Fruit fly (Drosophila melanogaster) whole organism, embryonic: ENCODE data around the gene CG5535.

ENCODE experiments used
- ATbp ChIP-seq: fragments of 200-800 bp; sonication (Bioruptor generic); optimal IDR thresholded peaks from 2 replicates; lab custom pipeline; 2017; ENCODE audit warnings: missing biosample characterization, mild to moderate bottlenecking, missing genetic modification characterization, missing genetic modification reagents
- Ada2b ChIP-seq: fragments of 200-800 bp; sonication (Bioruptor generic); IDR thresholded peaks from 2 replicates; pipeline ENCODE4 v1.3.6; 2022; ENCODE audit warnings: missing biosample characterization, missing genetic modification characterization
- CG10543 ChIP-seq: fragments of 200-800 bp; sonication (Bioruptor generic); optimal IDR thresholded peaks from 3 replicates; lab custom pipeline; 2017; ENCODE audit warnings: missing biosample characterization, mild to moderate bottlenecking, missing genetic modification characterization, moderate library complexity
- CG10654 ChIP-seq: fragments of 200-800 bp; sonication (Bioruptor generic); optimal IDR thresholded peaks from 2 replicates; lab custom pipeline; 2016; ENCODE audit warnings: missing biosample characterization, missing genetic modification characterization
- CG13296 ChIP-seq: fragments of 200-800 bp; sonication (Bioruptor generic); optimal IDR thresholded peaks from 3 replicates; lab custom pipeline; 2018; ENCODE audit warnings: missing biosample characterization, mild to moderate bottlenecking, missing genetic modification characterization
- CG13775 ChIP-seq: fragments of 200-800 bp; sonication (Bioruptor generic); optimal IDR thresholded peaks from 3 replicates; lab custom pipeline; 2017; ENCODE audit warnings: missing biosample characterization, mild to moderate bottlenecking, missing genetic modification characterization
- CG14860 ChIP-seq: fragments of 200-800 bp; sonication (Bioruptor generic); IDR thresholded peaks from 3 replicates; pipeline ENCODE4 v1.3.6; 2022; ENCODE audit warnings: missing biosample characterization, missing genetic modification characterization; ENCODE audit not compliant: partially characterized antibody
- CG15696 ChIP-seq: fragments of 200-800 bp; sonication (Bioruptor generic); optimal IDR thresholded peaks from 2 replicates; lab custom pipeline; 2019; ENCODE audit warnings: missing biosample characterization, mild to moderate bottlenecking, missing genetic modification characterization, moderate library complexity
- CG1647 ChIP-seq: fragments of 200-800 bp; sonication (Bioruptor generic); optimal IDR thresholded peaks from 3 replicates; lab custom pipeline; 2016; ENCODE audit warnings: missing biosample characterization, missing genetic modification characterization
- CG18476 ChIP-seq: fragments of 200-800 bp; sonication (Bioruptor generic); optimal IDR thresholded peaks from 2 replicates; lab custom pipeline; 2016; ENCODE audit warnings: missing biosample characterization, mild to moderate bottlenecking, missing genetic modification characterization
- CG2678 ChIP-seq: fragments of 200-800 bp; sonication (Bioruptor generic); optimal IDR thresholded peaks from 3 replicates; lab custom pipeline; 2019; ENCODE audit warnings: missing biosample characterization, mild to moderate bottlenecking, missing genetic modification characterization, moderate library complexity
- CG30020 ChIP-seq: fragments of 200-800 bp; optimal IDR thresholded peaks from 2 replicates; lab custom pipeline; 2019; ENCODE audit warnings: missing biosample characterization, mild to moderate bottlenecking, missing genetic modification characterization, moderate library complexity
- CG3065 ChIP-seq: fragments of 200-800 bp; sonication (Bioruptor generic); optimal IDR thresholded peaks from 2 replicates; lab custom pipeline; 2016; ENCODE audit warnings: missing biosample characterization, missing genetic modification characterization
- CG31388 ChIP-seq: fragments of 200-800 bp; sonication (Bioruptor generic); optimal IDR thresholded peaks from 2 replicates; lab custom pipeline; 2016; ENCODE audit warnings: missing biosample characterization, missing genetic modification characterization
- CG3163 ChIP-seq: fragments of 200-800 bp; sonication (Bioruptor generic); optimal IDR thresholded peaks from 3 replicates; lab custom pipeline; 2016; ENCODE audit warnings: missing biosample characterization, missing genetic modification characterization
- CG6175 ChIP-seq: fragments of 200-800 bp; sonication (Bioruptor generic); IDR thresholded peaks from 3 replicates; pipeline ENCODE4 v1.3.6; 2022; ENCODE audit warnings: missing biosample characterization, missing genetic modification characterization
- CG6272 ChIP-seq: fragments of 200-800 bp; sonication (Bioruptor generic); IDR thresholded peaks from 2 replicates; pipeline ENCODE4 v1.3.6; 2022; ENCODE audit warnings: missing biosample characterization, missing genetic modification characterization
- CG6854 ChIP-seq: fragments of 200-800 bp; sonication (Bioruptor generic); optimal IDR thresholded peaks from 3 replicates; lab custom pipeline; 2017; ENCODE audit warnings: missing biosample characterization, mild to moderate bottlenecking, missing genetic modification characterization
- CG7357 ChIP-seq: fragments of 200-800 bp; sonication (Bioruptor generic); IDR thresholded peaks from 3 replicates; pipeline ENCODE4 v1.3.6; 2022; ENCODE audit warnings: missing biosample characterization, missing genetic modification characterization
- D19B ChIP-seq: fragments of 200-800 bp; sonication (Bioruptor generic); optimal IDR thresholded peaks from 2 replicates; lab custom pipeline; 2017; ENCODE audit warnings: missing biosample characterization, mild to moderate bottlenecking, missing genetic modification characterization
- Doc3 ChIP-seq: fragments of 200-800 bp; sonication (Bioruptor generic); IDR thresholded peaks from 3 replicates; pipeline ENCODE4 v1.3.6; 2022; ENCODE audit warnings: missing biosample characterization, missing genetic modification characterization; ENCODE audit not compliant: partially characterized antibody
- Dp ChIP-seq: fragments of 200-800 bp; sonication (Bioruptor generic); optimal IDR thresholded peaks from 2 replicates; lab custom pipeline; 2018; ENCODE audit warnings: missing biosample characterization, mild to moderate bottlenecking, missing genetic modification characterization, moderate library complexity
- E2f1 ChIP-seq: fragments of 200-800 bp; sonication (Bioruptor generic); IDR thresholded peaks from 2 replicates; pipeline ENCODE4 v1.3.6; 2022; ENCODE audit warnings: missing biosample characterization, missing genetic modification characterization
- Elba2 ChIP-seq: fragments of 200-800 bp; sonication (Bioruptor generic); optimal IDR thresholded peaks from 3 replicates; lab custom pipeline; 2016; ENCODE audit warnings: missing biosample characterization, missing genetic modification characterization
- Fer2 ChIP-seq: fragments of 200-800 bp; sonication (Bioruptor generic); optimal IDR thresholded peaks from 2 replicates; lab custom pipeline; 2018; ENCODE audit warnings: missing biosample characterization, mild to moderate bottlenecking, missing genetic modification characterization, moderate library complexity
- Gug ChIP-seq: fragments of 200-800 bp; sonication (Bioruptor generic); IDR thresholded peaks from 4 replicates; pipeline ENCODE4 v1.3.6; 2022; ENCODE audit warnings: missing biosample characterization, missing genetic modification characterization
- Oaz ChIP-seq: fragments of 200-800 bp; sonication (Bioruptor generic); IDR thresholded peaks from 2 replicates; pipeline ENCODE4 v1.3.6; 2022; ENCODE audit warnings: missing biosample characterization, missing genetic modification characterization
- Oli ChIP-seq: fragments of 200-800 bp; sonication (Bioruptor generic); optimal IDR thresholded peaks from 2 replicates; lab custom pipeline; 2018; ENCODE audit warnings: missing biosample characterization, mild to moderate bottlenecking, missing genetic modification characterization, moderate library complexity
- PHDP ChIP-seq: fragments of 200-800 bp; sonication (Bioruptor generic); optimal IDR thresholded peaks from 3 replicates; lab custom pipeline; 2018; ENCODE audit warnings: missing biosample characterization, mild to moderate bottlenecking, missing genetic modification characterization, moderate library complexity
- Sox100B ChIP-seq: fragments of 200-800 bp; sonication (Bioruptor generic); optimal IDR thresholded peaks from 3 replicates; lab custom pipeline; 2018; ENCODE audit warnings: missing biosample characterization, mild to moderate bottlenecking, missing genetic modification characterization
- bbx ChIP-seq: fragments of 200-800 bp; sonication (Bioruptor generic); IDR thresholded peaks from 2 replicates; pipeline ENCODE4 v1.3.6; 2022; ENCODE audit warnings: missing biosample characterization, missing genetic modification characterization; ENCODE audit not compliant: partially characterized antibody
- bcd ChIP-seq: fragments of 200-800 bp; sonication (Bioruptor generic); optimal IDR thresholded peaks from 2 replicates; lab custom pipeline; 2017; ENCODE audit warnings: missing biosample characterization, mild to moderate bottlenecking, missing genetic modification characterization
- caup ChIP-seq: fragments of 200-800 bp; sonication (Bioruptor generic); optimal IDR thresholded peaks from 3 replicates; lab custom pipeline; 2017; ENCODE audit warnings: missing biosample characterization, mild to moderate bottlenecking, missing genetic modification characterization, moderate library complexity; ENCODE audit not compliant: severe bottlenecking
- corto ChIP-seq: fragments of 200-800 bp; sonication (Bioruptor generic); optimal IDR thresholded peaks from 2 replicates; lab custom pipeline; 2016; ENCODE audit warnings: missing biosample characterization, mild to moderate bottlenecking, missing genetic modification characterization, moderate library complexity
- crp ChIP-seq, 2 experiments: fragments of 200-800 bp; sonication (Bioruptor generic); optimal IDR thresholded peaks; 2 replicates in 1 of 2; 3 replicates in 1 of 2; lab custom pipeline; 2017; ENCODE audit warnings: missing biosample characterization in 2 of 2, missing genetic modification characterization in 2 of 2, mild to moderate bottlenecking in 1 of 2, moderate library complexity in 1 of 2
- dpn ChIP-seq, 2 experiments: fragments of 200-800 bp; sonication (Bioruptor generic); optimal IDR thresholded peaks; 3 replicates each; lab custom pipeline; 2016; ENCODE audit warnings: missing biosample characterization in 2 of 2, missing genetic modification characterization in 2 of 2
- grn ChIP-seq: fragments of 200-800 bp; sonication (Bioruptor generic); optimal IDR thresholded peaks from 3 replicates; lab custom pipeline; 2017; ENCODE audit warnings: missing biosample characterization, missing genetic modification characterization
- hb ChIP-seq: fragments of 200-800 bp; sonication (Bioruptor generic); IDR thresholded peaks from 3 replicates; pipeline ENCODE4 v1.3.6; 2022; ENCODE audit warnings: missing biosample characterization, missing genetic modification characterization; ENCODE audit not compliant: partially characterized antibody
- kay ChIP-seq: fragments of 200-800 bp; sonication (Bioruptor generic); optimal IDR thresholded peaks from 2 replicates; lab custom pipeline; 2016; ENCODE audit warnings: missing biosample characterization, missing genetic modification characterization
- lmd ChIP-seq: fragments of 200-800 bp; sonication (Bioruptor generic); IDR thresholded peaks from 2 replicates; pipeline ENCODE4 v1.3.6; 2022; ENCODE audit warnings: missing biosample characterization, missing genetic modification characterization
- lola ChIP-seq, 3 experiments: fragments of >200 bp in 2 of 3; fragments of 200-800 bp in 1 of 3; sonication (Bioruptor generic) in 1 of 3; optimal IDR thresholded peaks; 2 replicates each; lab custom pipeline; 2017 to 2019; ENCODE audit warnings: missing biosample characterization in 3 of 3, missing genetic modification characterization in 3 of 3, mild to moderate bottlenecking in 1 of 3, moderate library complexity in 1 of 3
- mld ChIP-seq: fragments of 200-800 bp; sonication (Bioruptor generic); IDR thresholded peaks from 3 replicates; pipeline ENCODE4 v1.3.6; 2022; ENCODE audit warnings: missing biosample characterization, missing genetic modification characterization; ENCODE audit not compliant: partially characterized antibody
- pita ChIP-seq: fragments of 200-800 bp; sonication (Bioruptor generic); optimal IDR thresholded peaks from 2 replicates; lab custom pipeline; 2017; ENCODE audit warnings: missing biosample characterization, mild to moderate bottlenecking, missing genetic modification characterization
- stwl ChIP-seq: fragments of 200-800 bp; sonication (Bioruptor generic); optimal IDR thresholded peaks from 3 replicates; lab custom pipeline; 2018; ENCODE audit warnings: missing biosample characterization, mild to moderate bottlenecking, missing genetic modification characterization, moderate library complexity
- tup ChIP-seq: fragments of 200-800 bp; sonication (Bioruptor generic); optimal IDR thresholded peaks from 2 replicates; lab custom pipeline; 2016; ENCODE audit warnings: missing biosample characterization, mild to moderate bottlenecking, missing genetic modification characterization, moderate library complexity
- twi ChIP-seq: fragments of 200-800 bp; optimal IDR thresholded peaks from 2 replicates; lab custom pipeline; 2019; ENCODE audit warnings: missing biosample characterization, mild to moderate bottlenecking, missing genetic modification characterization, moderate library complexity
- tx ChIP-seq: fragments of 200-800 bp; sonication (Bioruptor generic); optimal IDR thresholded peaks from 2 replicates; lab custom pipeline; 2016; ENCODE audit warnings: missing biosample characterization, missing genetic modification characterization

CG5535 gene

DNA sequence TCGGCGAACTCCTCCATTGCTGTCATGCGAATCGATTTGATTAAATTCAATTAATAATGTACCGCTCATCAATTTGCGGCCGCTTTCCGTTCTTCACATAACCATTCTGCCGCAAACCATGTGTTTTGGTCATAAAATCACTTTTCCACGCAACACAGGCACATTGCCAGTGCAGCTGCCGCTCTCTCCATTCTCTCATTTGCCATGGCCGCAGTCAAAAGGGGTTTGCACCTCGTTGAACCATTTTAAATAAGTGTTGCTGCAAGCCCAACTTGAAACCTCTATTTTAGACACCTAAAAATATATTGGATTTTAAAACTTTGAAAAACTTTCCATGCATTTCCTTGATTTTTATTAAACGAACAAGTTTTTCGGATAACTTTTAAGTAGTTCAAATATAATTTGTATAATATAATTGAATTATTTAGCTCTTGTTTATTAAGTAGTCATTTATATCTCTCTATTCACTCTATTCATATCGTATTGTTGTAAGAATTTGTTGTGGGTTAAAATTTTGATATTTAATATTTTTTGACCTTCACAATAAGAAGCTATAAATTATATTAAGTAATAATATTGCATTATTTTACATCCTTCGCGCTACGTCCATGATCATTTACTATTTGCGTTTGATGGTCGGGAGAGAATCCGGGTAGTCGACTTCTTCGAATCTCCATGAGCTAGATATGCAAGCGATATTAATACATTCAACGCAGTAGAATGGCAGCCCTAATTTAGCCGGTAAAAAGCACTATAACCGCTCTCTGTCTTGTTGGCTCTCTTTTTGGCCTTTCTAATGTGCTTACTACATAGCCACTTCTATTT is at the start of gene CG5535 (continued):
- TF ChIP-seq CG18476 (peak; percentile 42), lmd (GFP tag; lab: Robert Waterston, UW) (peak; percentile 67), tx (no peak), Ada2b (GFP tag; lab: Robert Waterston, UW) (peak; percentile 33), CG10543 (GFP tag; lab: Kevin White, UChicago) (peak; percentile 60), stwl (tag; lab: Kevin White, UChicago) (peak; percentile 20), CG30020 (tag; lab: Kevin White, UChicago) (peak; percentile 70), hb (GFP tag; lab: Robert Waterston, UW) (no peak), Dp (GFP tag; lab: Kevin White, UChicago) (no peak), caup (GFP tag; lab: Kevin White, UChicago) (peak; percentile 56), twi (tag; lab: Kevin White, UChicago) (peak; percentile 71), tup (no peak), corto (no peak), E2f1 (GFP tag; lab: Robert Waterston, UW) (peak; percentile 59), CG6854 (GFP tag; lab: Kevin White, UChicago) (peak; percentile 63), CG15696 (tag; lab: Kevin White, UChicago) (peak; percentile 61), CG6175 (GFP tag; lab: Robert Waterston, UW) (peak; percentile 35; the same call in 1 of the 3 replicates), CG13296 (GFP tag; lab: Kevin White, UChicago) (peak; percentile 81), D19B (peak; percentile 49), lola (GFP tag; optimal IDR thresholded peaks at IDR 0.05; lab: Kevin White, UChicago) (peak in 1 of 3 experiments; percentile 92), bbx (GFP tag; lab: Robert Waterston, UW) (no peak), CG10654 (GFP tag; lab: Kevin White, UChicago) (peak; percentile 43), Gug (GFP tag; lab: Robert Waterston, UW) (peak; percentile 82), grn (GFP tag; lab: Kevin White, UChicago) (no peak), pita (GFP tag; lab: Kevin White, UChicago) (no peak), CG7357 (GFP tag; lab: Robert Waterston, UW) (peak; percentile 53; the same call in 2 of the 3 replicates), Sox100B (GFP tag; lab: Kevin White, UChicago) (peak; percentile 94), CG1647 (GFP tag; lab: Kevin White, UChicago) (peak; percentile 24), Elba2 (no peak), CG31388 (GFP tag; lab: Kevin White, UChicago) (no peak), Oli (tag; lab: Kevin White, UChicago) (peak; percentile 89), CG3065 (GFP tag; lab: Kevin White, UChicago) (no peak), CG2678 (tag; lab: Kevin White, UChicago) (peak; percentile 94), crp (GFP tag; optimal IDR thresholded peaks at IDR 0.05; lab: Kevin White, UChicago) (peak in 1 of 2 experiments; percentile 21), mld (GFP tag; lab: Robert Waterston, UW) (no peak), CG13775 (peak; percentile 91), CG6272 (GFP tag; lab: Robert Waterston, UW) (peak; percentile 55), Oaz (GFP tag; lab: Robert Waterston, UW) (peak; percentile 47), kay (peak; percentile 37), CG14860 (GFP tag; lab: Robert Waterston, UW) (no peak), Doc3 (GFP tag; lab: Robert Waterston, UW) (no peak), CG3163 (GFP tag; lab: Kevin White, UChicago) (no peak), Fer2 (tag; lab: Kevin White, UChicago) (peak; percentile 17), ATbp (GFP tag; lab: Kevin White, UChicago) (peak; percentile 51), dpn (GFP tag; optimal IDR thresholded peaks at IDR 0.05; lab: Kevin White, UChicago) (peak; percentile 20 to 75), bcd (peak; percentile 88), PHDP (tag; lab: Kevin White, UChicago) (peak; percentile 74)
